Worm (Caenorhabditis elegans) whole organism, midembryonic: ENCODE measurements around the gene ccr-4.
"Not testable (repeated sequence)": the region's sequence is repeated elsewhere in the genome, so short reads cannot be mapped to it uniquely, and the experiment has no call there.

Source experiments
- T22C8.4 ChIP-seq: fragments of 200-800 bp; sonication (Bioruptor generic); IDR thresholded peaks from 2 replicates; pipeline ENCODE4 v1.3.6; 2022; ENCODE audit warnings: missing genetic modification characterization, missing compliant biosample characterization
- cog-1 ChIP-seq: sonication (generic microtip); optimal IDR thresholded peaks from 2 replicates; lab custom pipeline; 2016; ENCODE audit warnings: missing genetic modification characterization, missing compliant biosample characterization
- flt-1 ChIP-seq: fragments of 200-800 bp; sonication (Bioruptor generic); IDR thresholded peaks from 2 replicates; pipeline ENCODE4 v1.3.6; 2022; ENCODE audit warnings: missing genetic modification characterization, missing compliant biosample characterization
- klf-2 ChIP-seq: fragments of 200-800 bp; sonication (Bioruptor generic); conservative IDR thresholded peaks from 2 replicates; pipeline ENCODE4 v1.3.6; 2022; ENCODE audit warnings: missing genetic modification reagents, missing genetic modification characterization, missing compliant biosample characterization
- med-1 ChIP-seq: sonication (generic microtip); optimal IDR thresholded peaks from 2 replicates; lab custom pipeline; 2017; ENCODE audit warnings: missing genetic modification characterization, mild to moderate bottlenecking, missing compliant biosample characterization, antibody characterized with exemption, missing genetic modification reagents; ENCODE audit not compliant: insufficient read depth
- ref-1 ChIP-seq: fragments of 200-800 bp; sonication (Bioruptor generic); conservative IDR thresholded peaks from 2 replicates; pipeline ENCODE4 v1.3.6; 2022; ENCODE audit warnings: missing genetic modification reagents, missing genetic modification characterization, missing compliant biosample characterization
- tab-1 ChIP-seq: fragments of 200-800 bp; sonication (Bioruptor generic); IDR thresholded peaks from 2 replicates; pipeline ENCODE4 v1.3.6; 2022; ENCODE audit warnings: missing genetic modification characterization, missing compliant biosample characterization
- ztf-23 ChIP-seq: fragments of 200-800 bp; sonication (Bioruptor generic); IDR thresholded peaks from 2 replicates; pipeline ENCODE4 v1.3.6; 2022; ENCODE audit warnings: missing genetic modification reagents, missing genetic modification characterization, missing compliant biosample characterization
- ztf-29 ChIP-seq: fragments of 200-800 bp; sonication (Bioruptor generic); IDR thresholded peaks from 2 replicates; pipeline ENCODE4 v1.3.6; 2022; ENCODE audit warnings: missing genetic modification reagents, missing genetic modification characterization, missing compliant biosample characterization

ccr-4 gene

ce11 chrIV:12361392-12362092, at the start of gene ccr-4, which contains the start of gene ZC518.8:
TSS of gene ccr-4 (plus strand) at chrIV:12361542.
TSS of gene ZC518.8 (minus strand) at chrIV:12361908.
- TF ChIP-seq flt-1 (GFP tag; lab: Robert Waterston, UW) (no peak), ztf-23 (GFP tag; lab: Robert Waterston, UW) (no peak), ztf-29 (GFP tag; lab: Robert Waterston, UW) (no peak), tab-1 (no peak), cog-1 (tag; lab: Kevin White, UChicago) (no peak), klf-2 (GFP tag; lab: Robert Waterston, UW) (no peak), ref-1 (no peak)

ce11 chrIV:12311597-12311996, 49.7 kb upstream of the ccr-4 start, which contains the start of gene oac-58:
TSS of gene oac-58 (minus strand) at chrIV:12311697.
- TF ChIP-seq med-1: no peak
- TF ChIP-seq cog-1 (tag; lab: Kevin White, UChicago): no peak
- TF ChIP-seq ztf-23 (GFP tag; lab: Robert Waterston, UW): no peak
- no peak for TF ChIP-seq klf-2 (GFP tag; lab: Robert Waterston, UW)
- TF ChIP-seq flt-1 (GFP tag; lab: Robert Waterston, UW): no peak

- not testable (repeated sequence) for TF ChIP-seq med-1; ztf-29 (GFP tag; lab: Robert Waterston, UW); flt-1 (GFP tag; lab: Robert Waterston, UW)
Measured at ce11 chrIV:12326932-12327331, 34.4 kb upstream of the ccr-4 start, which contains the start of gene F19B6.3. TSS of gene F19B6.3 (plus strand) at chrIV:12327232.

ce11 chrIV:12330840-12331359, 30.4 kb upstream of the ccr-4 start, which contains the start of gene ufd-1:
TSS of gene ufd-1 (minus strand) at chrIV:12330890.
- TF ChIP-seq flt-1 (GFP tag; lab: Robert Waterston, UW): no peak
- no peak for TF ChIP-seq klf-2 (GFP tag; lab: Robert Waterston, UW)
- no peak for TF ChIP-seq ztf-29 (GFP tag; lab: Robert Waterston, UW)
- TF ChIP-seq ztf-23 (GFP tag; lab: Robert Waterston, UW): no peak
- no peak for TF ChIP-seq cog-1 (tag; lab: Kevin White, UChicago)
- TF ChIP-seq med-1: no peak
- no peak for TF ChIP-seq ref-1
- no peak for TF ChIP-seq tab-1
- no peak for TF ChIP-seq T22C8.4

DNA sequence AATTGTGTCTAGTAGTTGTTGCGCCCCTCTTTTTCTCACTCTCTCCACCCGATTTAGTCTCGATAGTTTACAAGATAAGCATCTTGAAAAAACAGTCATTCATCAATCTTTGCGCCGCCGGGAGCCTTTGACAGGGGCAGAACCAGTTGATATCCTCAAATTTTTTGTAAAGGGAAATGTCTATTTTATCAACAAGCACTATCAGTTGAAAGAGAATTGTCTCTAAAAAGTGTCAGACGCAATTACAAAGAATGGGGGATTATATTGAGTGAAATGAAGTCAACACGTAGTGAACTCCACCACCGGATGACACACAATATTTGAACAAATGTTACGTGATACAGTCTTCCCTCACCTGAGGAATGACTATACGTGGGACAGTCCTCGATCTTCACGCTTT, 27.2 kb upstream of the ccr-4 start:
- TF ChIP-seq ref-1: no peak
- no peak for TF ChIP-seq med-1
- no peak for TF ChIP-seq klf-2 (GFP tag; lab: Robert Waterston, UW)
- no peak for TF ChIP-seq ztf-29 (GFP tag; lab: Robert Waterston, UW)
- TF ChIP-seq tab-1: no peak
- no peak for TF ChIP-seq ztf-23 (GFP tag; lab: Robert Waterston, UW)
- no peak for TF ChIP-seq flt-1 (GFP tag; lab: Robert Waterston, UW)

DNA sequence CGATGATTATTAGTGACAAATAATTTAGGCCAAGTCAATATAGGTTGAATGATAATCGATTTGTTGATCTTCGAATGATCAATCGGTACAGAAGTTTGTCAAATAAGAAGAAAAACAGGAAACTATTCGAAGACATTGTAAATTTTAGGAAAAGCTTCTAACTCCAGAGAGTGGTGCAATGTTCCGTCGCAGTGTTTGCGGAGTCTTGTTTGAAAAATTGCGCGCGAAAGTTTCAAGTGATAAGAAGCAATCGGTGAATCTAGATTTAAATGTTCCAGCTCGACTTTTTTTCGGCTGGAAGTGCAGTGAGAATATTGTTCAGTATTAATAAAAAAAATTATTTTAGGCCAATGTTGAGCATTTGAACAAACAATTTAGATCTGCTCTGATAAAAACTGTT, 26.6 kb upstream of the ccr-4 start:
- TF ChIP-seq cog-1 (tag; lab: Kevin White, UChicago) (no peak), tab-1 (no peak), ztf-23 (GFP tag; lab: Robert Waterston, UW) (no peak), flt-1 (GFP tag; lab: Robert Waterston, UW) (no peak), med-1 (no peak), T22C8.4 (no peak), ztf-29 (GFP tag; lab: Robert Waterston, UW) (no peak), ref-1 (no peak), klf-2 (GFP tag; lab: Robert Waterston, UW) (no peak)

DNA sequence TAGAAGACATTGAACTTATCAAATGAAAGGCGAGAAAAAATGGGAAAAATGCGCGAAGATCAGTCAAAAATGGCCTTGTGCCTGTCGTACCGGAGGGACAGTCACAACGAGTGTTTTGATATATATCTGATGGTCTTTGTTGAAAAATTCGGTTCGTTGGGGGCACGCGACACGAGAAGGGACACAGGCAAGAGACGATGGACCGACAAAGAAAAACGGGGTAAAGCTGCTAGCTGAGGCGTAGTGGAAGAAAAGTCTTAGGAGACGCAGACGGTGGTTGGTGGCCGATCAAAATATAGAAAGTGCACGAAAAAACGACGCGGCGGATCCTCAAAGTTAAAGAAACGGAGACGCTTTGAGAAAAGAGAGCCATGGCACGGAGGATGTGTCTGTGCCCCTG, 26.1 kb upstream of the ccr-4 start:
- TF ChIP-seq T22C8.4: no peak
- no peak for TF ChIP-seq med-1
- no peak for TF ChIP-seq tab-1
- TF ChIP-seq ztf-29 (GFP tag; lab: Robert Waterston, UW): no peak
- TF ChIP-seq klf-2 (GFP tag; lab: Robert Waterston, UW): no peak
- TF ChIP-seq ztf-23 (GFP tag; lab: Robert Waterston, UW): no peak
- TF ChIP-seq cog-1 (tag; lab: Kevin White, UChicago): no peak
- no peak for TF ChIP-seq ref-1
- TF ChIP-seq flt-1 (GFP tag; lab: Robert Waterston, UW): no peak

- TF ChIP-seq med-1 (no peak), T22C8.4 (no peak), flt-1 (GFP tag; lab: Robert Waterston, UW) (no peak), cog-1 (tag; lab: Kevin White, UChicago) (no peak), ztf-29 (GFP tag; lab: Robert Waterston, UW) (no peak), ztf-23 (GFP tag; lab: Robert Waterston, UW) (no peak), klf-2 (GFP tag; lab: Robert Waterston, UW) (no peak)
Measured at ce11 chrIV:12335798-12336197, 25.5 kb upstream of the ccr-4 start, which contains the start of gene F19B6.1. TSS of gene F19B6.1 (minus strand) at chrIV:12336075.

DNA sequence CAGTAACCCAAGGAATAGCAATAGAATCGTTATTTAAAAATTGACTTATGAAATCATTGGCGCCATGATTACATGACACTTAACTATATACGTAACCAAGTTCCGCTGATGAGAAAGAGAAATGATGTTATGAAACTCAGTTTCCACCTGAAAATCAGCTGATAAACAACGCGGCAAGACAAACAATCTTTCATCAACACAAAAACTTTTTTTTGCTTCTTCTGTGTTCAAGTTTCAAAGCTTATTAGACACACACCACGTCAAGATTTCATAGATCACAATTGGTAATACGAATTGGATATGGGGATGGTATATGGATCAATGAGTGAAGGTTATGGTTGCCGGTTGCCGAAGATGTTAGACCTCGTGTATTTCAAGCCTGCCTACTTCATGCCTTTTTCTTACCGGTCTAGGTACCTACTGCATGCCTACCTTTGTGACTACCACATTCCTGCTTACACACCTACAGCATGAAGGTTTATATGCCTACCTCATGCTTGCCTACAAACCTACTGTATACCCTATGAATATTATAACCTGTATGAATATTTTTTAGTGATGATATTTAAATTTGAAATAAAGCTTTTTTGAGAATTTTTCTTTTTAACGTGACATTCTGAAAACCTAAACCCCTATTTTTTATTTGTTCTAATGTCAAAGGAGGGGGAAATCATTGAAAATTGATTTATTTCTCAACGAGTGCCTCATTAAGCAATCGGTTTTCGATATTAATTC, 24.3 kb upstream of the ccr-4 start, which contains the start of the genes F19B6.10 and wht-5:
F19B6.10 (plus strand) TSS at position 301 of the 735 bp plus-strand sequence.
wht-5 (plus strand) TSS at position 685 of the 735 bp plus-strand sequence.
- TF ChIP-seq flt-1 (GFP tag; lab: Robert Waterston, UW): no peak
- TF ChIP-seq ref-1: no peak
- TF ChIP-seq med-1: no peak
- no peak for TF ChIP-seq T22C8.4
- no peak for TF ChIP-seq tab-1
- TF ChIP-seq ztf-29 (GFP tag; lab: Robert Waterston, UW): no peak
- no peak for TF ChIP-seq cog-1 (tag; lab: Kevin White, UChicago)
- no peak for TF ChIP-seq ztf-23 (GFP tag; lab: Robert Waterston, UW)
- TF ChIP-seq klf-2 (GFP tag; lab: Robert Waterston, UW): no peak
